Worm (Caenorhabditis elegans) whole organism, L1 larva: ENCODE measurements around the gene nhr-129.
A peak's percentile ranks its signal among the peaks of the same experiment; 100 is the strongest.

Source experiments
- C04F5.9 ChIP-seq: sonication (generic microtip); optimal IDR thresholded peaks from 2 replicates; lab custom pipeline; 2016; ENCODE audit warnings: missing genetic modification characterization, missing compliant biosample characterization
- C16A3.4 ChIP-seq: fragments of 150-350 bp; optimal IDR thresholded peaks from 2 replicates; lab custom pipeline; 2014; ENCODE audit warnings: missing biosample characterization, missing genetic modification characterization
- C34B4.2 ChIP-seq: sonication (generic microtip); optimal IDR thresholded peaks from 2 replicates; lab custom pipeline; 2017; ENCODE audit warnings: mild to moderate bottlenecking, missing genetic modification characterization, missing compliant biosample characterization
- F16B12.6 ChIP-seq: fragments of 150-350 bp; optimal IDR thresholded peaks from 2 replicates; lab custom pipeline; 2014; ENCODE audit warnings: missing biosample characterization, missing genetic modification characterization
- blmp-1 ChIP-seq: fragments of 150-350 bp; optimal IDR thresholded peaks from 2 replicates; lab custom pipeline; 2014; ENCODE audit warnings: missing biosample characterization, missing genetic modification characterization
- ceh-63 ChIP-seq: fragments of 200-800 bp; sonication (Bioruptor generic); optimal IDR thresholded peaks from 2 replicates; lab custom pipeline; 2018; ENCODE audit warnings: mild to moderate bottlenecking, missing genetic modification characterization, missing compliant biosample characterization
- ceh-8 ChIP-seq: fragments of 200-800 bp; sonication (Bioruptor generic); optimal IDR thresholded peaks from 2 replicates; lab custom pipeline; 2018; ENCODE audit warnings: mild to moderate bottlenecking, missing genetic modification characterization, moderate library complexity, missing compliant biosample characterization
- ceh-82 ChIP-seq, 3 experiments: fragments of 150-350 bp in 1 of 3; sonication (generic microtip) in 2 of 3; optimal IDR thresholded peaks; 2 replicates each; lab custom pipeline; 2014 to 2017; ENCODE audit warnings: missing biosample characterization in 3 of 3, missing genetic modification characterization in 3 of 3
- ceh-88 ChIP-seq: fragments of 200-800 bp; sonication (Bioruptor generic); IDR thresholded peaks from 2 replicates; pipeline ENCODE4 v1.3.6; 2022; ENCODE audit warnings: missing genetic modification characterization, missing compliant biosample characterization
- ces-1 ChIP-seq: fragments of 150-350 bp; optimal IDR thresholded peaks from 2 replicates; lab custom pipeline; 2014; ENCODE audit warnings: missing biosample characterization, missing genetic modification reagents, missing genetic modification characterization
- dpl-1 ChIP-seq, 3 experiments: fragments of 150-350 bp in 2 of 3; sonication (generic microtip) in 1 of 3; optimal IDR thresholded peaks; 2 replicates each; lab custom pipeline; 2014 to 2017; ENCODE audit warnings: missing biosample characterization in 3 of 3, missing genetic modification characterization in 3 of 3, missing genetic modification reagents in 3 of 3
- dsc-1 ChIP-seq: sonication (generic microtip); optimal IDR thresholded peaks from 2 replicates; lab custom pipeline; 2016; ENCODE audit warnings: mild to moderate bottlenecking, missing genetic modification characterization, missing compliant biosample characterization
- efl-1 ChIP-seq, 4 experiments: fragments of 150-350 bp; optimal IDR thresholded peaks in 3 of 4; peaks in 1 of 4; 1 replicate in 1 of 4; 2 replicates in 3 of 4; lab custom pipeline; 2014; ENCODE audit warnings: missing biosample characterization in 2 of 4, missing genetic modification characterization in 2 of 4, missing genetic modification reagents in 2 of 4
- egl-27 ChIP-seq, 2 experiments: fragments of 150-350 bp in 1 of 2; sonication (generic microtip); optimal IDR thresholded peaks; 3 replicates each; lab custom pipeline; 2017 to 2018; ENCODE audit warnings: missing biosample characterization in 2 of 2, missing genetic modification characterization in 2 of 2, missing genetic modification reagents in 2 of 2
- elt-2 ChIP-seq: sonication (generic microtip); optimal IDR thresholded peaks from 2 replicates; lab custom pipeline; 2016; ENCODE audit warnings: missing genetic modification characterization, mild to moderate bottlenecking, inconsistent platforms, missing compliant biosample characterization, missing genetic modification reagents
- ets-5 ChIP-seq: fragments of 200-800 bp; sonication (Bioruptor generic); IDR thresholded peaks from 2 replicates; pipeline ENCODE4 v1.3.6; 2022; ENCODE audit warnings: missing genetic modification characterization, missing compliant biosample characterization
- fkh-10 ChIP-seq: sonication (generic microtip); optimal IDR thresholded peaks from 2 replicates; lab custom pipeline; 2017; ENCODE audit warnings: missing biosample characterization, missing genetic modification reagents, missing genetic modification characterization
- fkh-4 ChIP-seq: sonication (generic microtip); optimal IDR thresholded peaks from 2 replicates; lab custom pipeline; 2016; ENCODE audit warnings: missing compliant biosample characterization, missing genetic modification characterization, borderline replicate concordance
- fkh-8 ChIP-seq: sonication (generic microtip); optimal IDR thresholded peaks from 2 replicates; lab custom pipeline; 2016; ENCODE audit warnings: mild to moderate bottlenecking, missing genetic modification characterization, missing compliant biosample characterization
- hlh-17 ChIP-seq: fragments of 200-800 bp; sonication (Bioruptor generic); optimal IDR thresholded peaks from 2 replicates; lab custom pipeline; 2018; ENCODE audit warnings: missing genetic modification characterization, mild to moderate bottlenecking, missing compliant biosample characterization, moderate library complexity, borderline replicate concordance
- hpl-2 ChIP-seq: fragments of 150-350 bp; optimal IDR thresholded peaks from 2 replicates; lab custom pipeline; 2014; ENCODE audit warnings: missing biosample characterization, missing genetic modification reagents, missing genetic modification characterization
- jun-1 ChIP-seq: fragments of 150-350 bp; optimal IDR thresholded peaks from 2 replicates; lab custom pipeline; 2014; ENCODE audit warnings: missing biosample characterization, missing genetic modification reagents, missing genetic modification characterization
- lin-39 ChIP-seq: fragments of 150-350 bp; optimal IDR thresholded peaks from 2 replicates; lab custom pipeline; 2014; ENCODE audit warnings: missing biosample characterization, missing genetic modification reagents, missing genetic modification characterization
- lir-3 ChIP-seq: sonication (generic microtip); optimal IDR thresholded peaks from 2 replicates; lab custom pipeline; 2016; ENCODE audit warnings: mild to moderate bottlenecking, missing genetic modification characterization, moderate library complexity, missing compliant biosample characterization; ENCODE audit not compliant: poor library complexity
- lsy-2 ChIP-seq, 2 experiments: fragments of 150-350 bp; optimal IDR thresholded peaks; 2 replicates each; lab custom pipeline; 2014; ENCODE audit warnings: missing biosample characterization in 2 of 2, missing genetic modification characterization in 2 of 2
- mdl-1 ChIP-seq, 2 experiments: fragments of 150-350 bp; optimal IDR thresholded peaks; 2 replicates each; lab custom pipeline; 2014 to 2017; ENCODE audit warnings: missing biosample characterization in 2 of 2, missing genetic modification characterization in 2 of 2, inconsistent platforms in 1 of 2
- mef-2 ChIP-seq: fragments of 150-350 bp; optimal IDR thresholded peaks from 2 replicates; lab custom pipeline; 2014; ENCODE audit warnings: missing biosample characterization, missing genetic modification characterization
- nhr-11 ChIP-seq: fragments of 150-350 bp; optimal IDR thresholded peaks from 2 replicates; lab custom pipeline; 2014; ENCODE audit warnings: missing biosample characterization, missing genetic modification characterization
- nhr-19 ChIP-seq: fragments of 200-800 bp; sonication (Bioruptor generic); conservative IDR thresholded peaks from 2 replicates; pipeline ENCODE4 v1.3.6; 2022; ENCODE audit warnings: missing genetic modification characterization, missing compliant biosample characterization
- nhr-20 ChIP-seq: sonication (generic microtip); optimal IDR thresholded peaks from 2 replicates; lab custom pipeline; 2016; ENCODE audit warnings: mild to moderate bottlenecking, missing genetic modification characterization, missing compliant biosample characterization
- nhr-47 ChIP-seq: sonication (generic microtip); optimal IDR thresholded peaks from 2 replicates; lab custom pipeline; 2016; ENCODE audit warnings: mild to moderate bottlenecking, missing genetic modification characterization, moderate library complexity, missing compliant biosample characterization
- nhr-76 ChIP-seq: sonication (generic microtip); optimal IDR thresholded peaks from 2 replicates; lab custom pipeline; 2017; ENCODE audit warnings: missing biosample characterization, missing genetic modification characterization
- nhr-77 ChIP-seq: fragments of 150-350 bp; optimal IDR thresholded peaks from 2 replicates; lab custom pipeline; 2014; ENCODE audit warnings: missing biosample characterization, missing genetic modification characterization
- nhr-84 ChIP-seq: sonication (generic microtip); optimal IDR thresholded peaks from 2 replicates; lab custom pipeline; 2017; ENCODE audit warnings: missing biosample characterization, missing genetic modification characterization
- nhr-90 ChIP-seq: sonication (generic microtip); optimal IDR thresholded peaks from 2 replicates; lab custom pipeline; 2016; ENCODE audit warnings: mild to moderate bottlenecking, missing genetic modification characterization, missing compliant biosample characterization; ENCODE audit not compliant: poor library complexity
- pag-3 ChIP-seq: sonication (generic microtip); optimal IDR thresholded peaks from 2 replicates; lab custom pipeline; 2017; ENCODE audit warnings: missing genetic modification characterization, mild to moderate bottlenecking, missing compliant biosample characterization, antibody characterized with exemption, borderline replicate concordance; ENCODE audit not compliant: insufficient read depth
- pax-3 ChIP-seq: fragments of 200-800 bp; sonication (Bioruptor generic); optimal IDR thresholded peaks from 2 replicates; lab custom pipeline; 2018; ENCODE audit warnings: mild to moderate bottlenecking, missing genetic modification characterization, moderate library complexity, missing compliant biosample characterization
- pqm-1 ChIP-seq: sonication (generic microtip); optimal IDR thresholded peaks from 3 replicates; lab custom pipeline; 2017; ENCODE audit warnings: missing biosample characterization, missing genetic modification characterization
- rnt-1 ChIP-seq: sonication (generic microtip); optimal IDR thresholded peaks from 2 replicates; lab custom pipeline; 2016; ENCODE audit warnings: mild to moderate bottlenecking, missing genetic modification characterization, moderate library complexity, missing compliant biosample characterization
- skn-1 ChIP-seq: fragments of 150-350 bp; optimal IDR thresholded peaks from 2 replicates; lab custom pipeline; 2014; ENCODE audit warnings: missing biosample characterization, missing genetic modification characterization
- snpc-4 ChIP-seq: fragments of 150-350 bp; optimal IDR thresholded peaks from 2 replicates; lab custom pipeline; 2014; ENCODE audit warnings: missing biosample characterization, missing genetic modification characterization
- sup-37 ChIP-seq: fragments of 200-800 bp; sonication (Bioruptor generic); optimal IDR thresholded peaks from 2 replicates; lab custom pipeline; 2018; ENCODE audit warnings: mild to moderate bottlenecking, missing genetic modification characterization, missing compliant biosample characterization
- swsn-7 ChIP-seq: sonication (generic microtip); optimal IDR thresholded peaks from 2 replicates; lab custom pipeline; 2016; ENCODE audit warnings: missing genetic modification characterization, missing compliant biosample characterization
- tbx-2 ChIP-seq: sonication (generic microtip); optimal IDR thresholded peaks from 2 replicates; lab custom pipeline; 2016; ENCODE audit warnings: missing genetic modification characterization, missing compliant biosample characterization
- tlp-1 ChIP-seq: fragments of 150-350 bp; optimal IDR thresholded peaks from 2 replicates; lab custom pipeline; 2014; ENCODE audit warnings: missing biosample characterization, missing genetic modification characterization
- unc-130 ChIP-seq: fragments of 150-350 bp; optimal IDR thresholded peaks from 2 replicates; lab custom pipeline; 2017; ENCODE audit warnings: missing biosample characterization, missing genetic modification characterization, inconsistent platforms
- unc-30 ChIP-seq: sonication (generic microtip); optimal IDR thresholded peaks from 2 replicates; lab custom pipeline; 2017; ENCODE audit warnings: missing biosample characterization, missing genetic modification characterization
- unc-62 ChIP-seq: fragments of 150-350 bp; optimal IDR thresholded peaks from 2 replicates; lab custom pipeline; 2014; ENCODE audit warnings: missing biosample characterization, missing genetic modification reagents, missing genetic modification characterization
- unc-86 ChIP-seq: sonication (generic microtip); optimal IDR thresholded peaks from 2 replicates; lab custom pipeline; 2016; ENCODE audit warnings: missing genetic modification characterization, missing compliant biosample characterization
- unc-98 ChIP-seq: fragments of 200-800 bp; sonication (Bioruptor generic); IDR thresholded peaks from 2 replicates; pipeline ENCODE4 v1.3.6; 2022; ENCODE audit warnings: missing genetic modification characterization, missing compliant biosample characterization
- vab-15 ChIP-seq: sonication (generic microtip); optimal IDR thresholded peaks from 2 replicates; lab custom pipeline; 2017; ENCODE audit warnings: missing genotype, mild to moderate bottlenecking, missing genetic modification characterization, missing compliant biosample characterization

The nhr-129 gene

DNA sequence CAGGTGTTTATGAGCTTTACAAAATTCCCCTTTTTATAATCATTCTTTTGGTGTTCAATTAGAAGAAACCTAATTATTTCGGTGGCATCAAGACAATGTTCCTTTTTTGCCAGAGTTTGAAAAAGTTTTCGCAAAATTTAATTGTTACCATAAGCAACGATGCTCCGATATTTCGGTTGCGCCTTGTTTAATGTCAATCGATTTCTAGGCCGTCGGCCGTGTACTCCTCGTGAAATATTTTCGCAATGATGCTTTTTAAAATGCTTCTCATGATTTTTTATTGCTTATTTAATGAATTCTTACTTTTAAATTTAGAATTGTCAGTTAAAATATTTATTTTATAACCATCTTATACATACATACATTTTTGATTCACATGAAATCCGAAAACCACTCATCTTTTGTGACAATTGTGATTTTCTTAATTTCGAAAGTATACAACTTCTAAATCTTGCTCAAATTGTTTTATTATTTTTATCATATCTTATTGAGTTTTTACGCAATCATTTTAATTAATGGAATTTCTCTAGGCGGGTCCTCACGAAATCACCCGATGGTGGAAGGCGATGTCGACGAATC is 17.7 kb downstream of the nhr-129 start, which contains the start of gene C50B6.3 (continued):
- TF ChIP-seq unc-62: no peak
- no peak for TF ChIP-seq sup-37 (GFP tag; lab: Kevin White, UChicago)
- TF ChIP-seq F16B12.6 (tag; lab: Kevin White, UChicago): peak; percentile 24
- peak; percentile 97 for TF ChIP-seq pax-3 (tag; lab: Kevin White, UChicago)
- TF ChIP-seq vab-15 (tag; lab: Kevin White, UChicago): peak; percentile 84
- peak; percentile 73 for TF ChIP-seq unc-98 (GFP tag; lab: Robert Waterston, UW)
- peak; percentile 53 for TF ChIP-seq nhr-77 (tag; lab: Kevin White, UChicago)
- TF ChIP-seq nhr-20: peak; percentile 95
- peak; percentile 83 for TF ChIP-seq C16A3.4 (tag; lab: Kevin White, UChicago)
- TF ChIP-seq pqm-1: no peak
- peak; percentile 97 for TF ChIP-seq lir-3 (tag; lab: Kevin White, UChicago)
- TF ChIP-seq hpl-2 (GFP tag; lab: Kevin White, UChicago): no peak
- TF ChIP-seq egl-27 (tag; optimal IDR thresholded peaks at IDR 0.05; lab: Kevin White, UChicago): no peak
- no peak for TF ChIP-seq hlh-17 (GFP tag; lab: Kevin White, UChicago)
- peak; percentile 97 for TF ChIP-seq fkh-4 (tag; lab: Kevin White, UChicago)
- TF ChIP-seq efl-1 (optimal IDR thresholded peaks at IDR 0.05; lab: Kevin White, UChicago): peak; percentile 85 to 88
- peak; percentile 81 to 98 for TF ChIP-seq efl-1 (GFP tag; optimal IDR thresholded peaks at IDR 0.05 in 1 of 2; lab: Kevin White, UChicago)
- TF ChIP-seq lin-39 (tag; lab: Kevin White, UChicago): peak; percentile 64
- no peak for TF ChIP-seq tlp-1
- TF ChIP-seq nhr-11 (tag; lab: Kevin White, UChicago): no peak
- peak; percentile 92 for TF ChIP-seq swsn-7
- TF ChIP-seq ceh-82 (tag; optimal IDR thresholded peaks at IDR 0.05; lab: Kevin White, UChicago): peak; percentile 71 to 86 (median 84)
- TF ChIP-seq ceh-88 (GFP tag; lab: Robert Waterston, UW): peak; percentile 68; the same call in 1 of the 2 replicates
- TF ChIP-seq pag-3: no peak
- TF ChIP-seq jun-1 (tag; lab: Kevin White, UChicago): peak; percentile 42
- TF ChIP-seq skn-1 (tag; lab: Kevin White, UChicago): peak; percentile 66
- peak; percentile 66 for TF ChIP-seq snpc-4
- TF ChIP-seq nhr-47 (tag; lab: Kevin White, UChicago): peak; percentile 93
- peak; percentile 85 for TF ChIP-seq unc-86 (tag; lab: Kevin White, UChicago)
- TF ChIP-seq ces-1: no peak
- TF ChIP-seq nhr-76 (tag; lab: Kevin White, UChicago): no peak
- peak; percentile 91 for TF ChIP-seq lsy-2 (tag; optimal IDR thresholded peaks at IDR 0.05; lab: Kevin White, UChicago)
- TF ChIP-seq nhr-84: no peak
- TF ChIP-seq elt-2 (tag; lab: Kevin White, UChicago): peak; percentile 63
- TF ChIP-seq ceh-8: peak; percentile 84
- TF ChIP-seq blmp-1 (tag; lab: Kevin White, UChicago): peak; percentile 71
- TF ChIP-seq nhr-90 (tag; lab: Kevin White, UChicago): peak; percentile 93
- TF ChIP-seq dpl-1 (GFP tag; optimal IDR thresholded peaks at IDR 0.05; lab: Kevin White, UChicago): peak; percentile 76 to 92 (median 85)
- peak; percentile 95 for TF ChIP-seq tbx-2 (tag; lab: Kevin White, UChicago)
- TF ChIP-seq unc-130 (tag; lab: Kevin White, UChicago): peak; percentile 84
- peak; percentile 23 for TF ChIP-seq fkh-10
- TF ChIP-seq C34B4.2 (tag; lab: Kevin White, UChicago): no peak
- peak; percentile 99 for TF ChIP-seq rnt-1 (tag; lab: Kevin White, UChicago)
- no peak for TF ChIP-seq unc-30
- peak; percentile 96 for TF ChIP-seq dsc-1 (tag; lab: Kevin White, UChicago)
- TF ChIP-seq nhr-19 (GFP tag; lab: Robert Waterston, UW): peak; percentile 93
- no peak for TF ChIP-seq ets-5 (GFP tag; lab: Robert Waterston, UW)
- peak; percentile 78 for TF ChIP-seq fkh-8 (tag; lab: Kevin White, UChicago)
- peak; percentile 69 for TF ChIP-seq ceh-63 (GFP tag; lab: Kevin White, UChicago)
- TF ChIP-seq mef-2 (tag; lab: Kevin White, UChicago): no peak
- peak; percentile 86 for TF ChIP-seq C04F5.9 (tag; lab: Kevin White, UChicago)
- peak in 1 of 2 experiments; percentile 58 for TF ChIP-seq mdl-1 (tag; optimal IDR thresholded peaks at IDR 0.05; lab: Kevin White, UChicago)
